Fruit fly (Drosophila melanogaster) Kc167 (cell line): Measurements from ENCODE around the gene CG2652.

Experiments used
- Myc ChIP-seq: fragments of >200 bp; optimal IDR thresholded peaks from 2 replicates; lab custom pipeline; 2017; ENCODE audit warnings: missing external identifiers
- Sin3A ChIP-seq: fragments of >200 bp; optimal IDR thresholded peaks from 2 replicates; lab custom pipeline; 2018; ENCODE audit warnings: missing external identifiers
- h ChIP-seq: fragments of >200 bp; optimal IDR thresholded peaks from 3 replicates; lab custom pipeline; 2018; ENCODE audit warnings: missing external identifiers
- insv ChIP-seq: fragments of >200 bp; optimal IDR thresholded peaks from 3 replicates; lab custom pipeline; 2018; ENCODE audit warnings: missing external identifiers
- psq ChIP-seq: fragments of >200 bp; optimal IDR thresholded peaks from 2 replicates; lab custom pipeline; 2017; ENCODE audit warnings: missing external identifiers
- ttk ChIP-seq: sonication (Bioruptor generic); optimal IDR thresholded peaks from 2 replicates; lab custom pipeline; 2017; ENCODE audit warnings: missing external identifiers

The CG2652 gene

DNA sequence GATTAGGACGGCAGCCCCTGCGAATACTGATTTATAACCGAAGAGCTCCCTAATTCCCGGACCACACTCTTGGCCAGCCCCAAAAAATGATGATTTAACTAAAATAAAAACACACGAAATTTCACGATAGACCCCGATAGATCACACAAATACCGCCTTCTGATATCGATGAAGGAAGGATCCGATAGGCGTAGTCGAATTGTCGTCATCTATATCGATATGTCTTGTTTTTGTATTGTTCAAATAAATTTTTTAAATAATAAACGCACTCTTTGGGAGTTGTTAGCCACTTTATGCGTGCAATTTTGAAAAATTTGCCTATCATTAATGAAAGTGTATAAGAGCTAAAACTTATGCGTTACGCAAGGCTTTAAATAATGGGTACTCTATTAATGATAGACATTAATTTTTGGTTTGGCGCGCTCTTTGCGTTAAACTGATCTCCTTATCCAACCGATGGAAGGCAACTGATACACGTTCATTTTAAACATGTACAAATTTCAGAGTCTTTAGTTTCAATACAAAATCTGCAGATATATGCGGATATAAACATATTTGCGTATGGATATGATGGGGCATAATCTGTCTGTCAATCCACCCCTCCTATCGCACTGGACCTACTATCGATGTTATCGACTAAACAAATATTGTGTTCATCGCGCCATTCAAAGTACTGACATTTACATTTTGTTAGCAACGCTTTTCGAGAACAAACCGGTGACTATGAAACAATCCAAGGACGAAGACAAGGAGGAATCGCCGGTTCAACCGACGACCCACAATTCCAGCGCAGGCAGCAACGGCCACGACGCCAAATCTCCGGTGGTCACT lies 15.5 kb upstream of the CG2652 start, which contains the start of the genes Spg7 and Lint-O:
TSS of gene Spg7 (minus strand) at position 148 of the 831 bp plus-strand sequence.
TSS of gene Lint-O (plus strand) at position 638 of the 831 bp plus-strand sequence.
- no peak for TF ChIP-seq Myc (lab: Kevin White, UChicago)
- TF ChIP-seq Sin3A (lab: Kevin White, UChicago): no peak
- TF ChIP-seq ttk: no peak
- TF ChIP-seq psq: no peak
- no peak for TF ChIP-seq insv (lab: Kevin White, UChicago)
- no peak for TF ChIP-seq h

- TF ChIP-seq Sin3A (lab: Kevin White, UChicago): no peak
Observed at dm6 chrX:2693786-2694185, 11.1 kb upstream of the CG2652 start, which contains the start of gene dyw. TSS of gene dyw (minus strand) at chrX:2693886.

- TF ChIP-seq psq (no peak), h (no peak), ttk (no peak), insv (lab: Kevin White, UChicago) (no peak), Sin3A (lab: Kevin White, UChicago) (no peak), Myc (lab: Kevin White, UChicago) (no peak)
Observed at dm6 chrX:2690376-2690775, 7.6 kb upstream of the CG2652 start.

DNA sequence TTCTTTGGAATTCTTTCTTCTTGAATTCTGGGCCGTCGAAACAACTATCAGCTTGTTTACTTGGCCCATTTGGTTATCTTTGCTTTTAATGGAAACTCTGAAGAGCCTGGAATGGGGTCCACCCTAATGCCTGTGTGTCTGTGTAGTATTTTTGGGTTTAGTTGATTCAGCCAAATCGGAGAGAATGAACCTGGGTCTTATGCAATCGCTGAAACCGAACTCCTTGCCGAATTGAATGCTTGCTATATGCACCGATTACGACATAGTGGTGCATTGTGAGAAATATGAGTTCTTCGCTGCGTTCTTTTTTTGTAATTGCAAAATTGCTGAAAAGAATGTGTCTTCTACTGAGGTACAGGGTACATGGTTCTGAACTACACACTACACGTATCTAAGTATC lies 4.2 kb upstream of the CG2652 start:
- TF ChIP-seq Sin3A (lab: Kevin White, UChicago) (no peak), ttk (no peak), insv (lab: Kevin White, UChicago) (no peak), Myc (lab: Kevin White, UChicago) (no peak), h (no peak), psq (no peak)

DNA sequence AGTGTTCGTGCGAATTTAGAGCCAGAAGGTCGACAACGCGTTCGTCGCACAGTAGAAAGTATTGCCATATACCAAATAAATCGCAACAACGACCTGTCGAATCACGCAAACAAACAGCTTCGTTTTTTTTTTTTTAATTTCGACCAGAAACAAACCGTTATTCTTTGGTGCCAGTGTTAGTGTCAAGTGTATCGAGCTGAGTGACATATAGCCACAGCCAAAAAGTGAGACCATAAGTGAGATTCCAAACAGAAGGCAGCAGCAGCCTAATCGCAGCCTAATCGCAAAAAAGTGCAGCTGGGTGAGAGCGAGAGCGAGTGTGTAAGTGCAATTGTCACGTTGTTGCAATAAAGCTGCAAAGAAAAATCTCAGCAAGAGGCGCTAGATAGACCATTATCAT lies 2.8 kb upstream of the CG2652 start, which contains the start of gene per:
TSS of gene per (plus strand) at position 1 of the 400 bp plus-strand sequence.
- TF ChIP-seq psq (no peak), Sin3A (lab: Kevin White, UChicago) (no peak), ttk (no peak), Myc (lab: Kevin White, UChicago) (no peak), h (no peak), insv (lab: Kevin White, UChicago) (no peak)

- TF ChIP-seq Myc (lab: Kevin White, UChicago) (no peak), ttk (no peak), psq (no peak)
Observed at dm6 chrX:2685022-2685421, 2.3 kb upstream of the CG2652 start.

DNA sequence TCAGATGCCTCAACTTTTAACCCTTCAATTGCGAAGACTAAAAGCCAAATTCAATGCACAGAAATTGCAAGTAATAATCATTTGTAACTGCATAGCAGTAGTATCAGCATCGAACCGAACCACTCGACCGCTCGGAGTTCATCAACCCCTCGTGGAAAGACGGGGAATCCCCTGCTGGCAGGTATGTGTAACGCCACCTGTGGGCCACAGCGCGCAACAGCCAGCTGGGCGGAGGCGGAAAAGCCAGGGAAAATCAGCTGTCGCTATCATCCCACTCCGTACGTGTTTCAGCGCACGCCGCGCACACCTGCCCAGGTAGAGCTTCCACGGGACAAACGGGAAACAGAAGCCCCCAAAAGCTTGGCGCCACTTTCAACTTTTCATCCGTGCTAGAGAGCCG lies 1.7 kb upstream of the CG2652 start:
- TF ChIP-seq h (no peak), insv (lab: Kevin White, UChicago) (no peak), Sin3A (lab: Kevin White, UChicago) (no peak), ttk (no peak), psq (no peak), Myc (lab: Kevin White, UChicago) (no peak)

dm6 chrX:2683926-2684325 lies 1.2 kb upstream of the CG2652 start:
- TF ChIP-seq psq (no peak), h (no peak)

dm6 chrX:2681601-2682000 lies 1.1 kb downstream of the CG2652 start, which contains the start of gene HLH3B:
TSS of gene HLH3B (minus strand) at chrX:2681723.
- TF ChIP-seq Myc (lab: Kevin White, UChicago): no peak
- no peak for TF ChIP-seq Sin3A (lab: Kevin White, UChicago)
- no peak for TF ChIP-seq insv (lab: Kevin White, UChicago)
- TF ChIP-seq psq: no peak
- no peak for TF ChIP-seq ttk
- TF ChIP-seq h: no peak

DNA sequence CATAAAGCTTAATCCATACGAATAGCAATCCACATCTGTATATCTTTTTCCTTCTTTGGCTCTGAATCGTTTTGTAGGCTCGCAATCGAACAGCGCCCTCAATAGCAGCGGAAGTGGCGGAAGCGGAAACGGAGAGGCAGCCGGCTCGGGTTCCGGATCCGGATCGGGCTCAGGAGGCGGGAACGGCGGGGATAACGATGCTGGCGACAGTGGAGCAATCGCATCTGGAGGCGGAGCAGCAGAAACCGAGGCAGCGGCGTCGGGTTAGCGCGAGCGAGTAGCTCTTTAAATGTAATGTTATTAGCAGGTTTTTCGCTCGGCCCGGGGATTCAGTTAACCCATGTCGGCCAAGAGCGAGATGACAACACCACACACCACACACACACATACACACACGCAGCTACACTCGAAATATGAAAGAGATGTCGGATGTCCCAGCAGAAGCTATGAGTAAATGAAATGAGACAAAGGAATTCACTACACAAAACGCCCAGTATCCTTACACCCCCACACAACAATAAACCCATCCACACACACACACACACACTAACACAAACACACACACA lies 5.6 kb downstream of the CG2652 start:
- no peak for TF ChIP-seq Myc (lab: Kevin White, UChicago)
- TF ChIP-seq Sin3A (lab: Kevin White, UChicago): no peak
- no peak for TF ChIP-seq h
- TF ChIP-seq insv (lab: Kevin White, UChicago): no peak
- no peak for TF ChIP-seq psq
- no peak for TF ChIP-seq ttk

DNA sequence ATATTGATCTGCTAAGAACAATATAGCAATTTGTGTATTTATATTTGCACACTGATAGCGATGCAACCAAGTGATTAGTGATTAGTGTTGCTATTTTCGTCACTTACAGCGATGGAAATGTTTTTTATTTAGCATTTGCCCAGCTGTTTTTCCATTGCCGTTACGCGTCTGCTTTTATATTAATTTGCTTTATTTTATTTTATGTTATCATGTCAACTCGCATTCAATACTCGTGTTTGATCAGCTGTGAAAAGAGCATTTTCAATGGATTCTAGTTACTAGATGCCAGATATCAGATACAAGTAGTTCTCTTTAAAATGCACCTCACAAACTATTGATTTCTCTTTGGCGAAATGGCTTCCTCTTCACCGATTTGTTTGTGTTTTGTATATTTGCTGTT lies 19.3 kb downstream of the CG2652 start:
- TF ChIP-seq Sin3A (lab: Kevin White, UChicago) (no peak), ttk (no peak), h (no peak), insv (lab: Kevin White, UChicago) (no peak), Myc (lab: Kevin White, UChicago) (no peak), psq (no peak)

dm6 chrX:2662540-2663133 lies 20.1 kb downstream of the CG2652 start:
- TF ChIP-seq h (no peak), Myc (lab: Kevin White, UChicago) (no peak), insv (lab: Kevin White, UChicago) (no peak), Sin3A (lab: Kevin White, UChicago) (no peak), psq (no peak), ttk (no peak)

- TF ChIP-seq Myc (lab: Kevin White, UChicago) (no peak), insv (lab: Kevin White, UChicago) (no peak), Sin3A (lab: Kevin White, UChicago) (no peak), psq (no peak), ttk (no peak), h (no peak)
Observed at dm6 chrX:2661758-2662157, 21.0 kb downstream of the CG2652 start.
